Worm (Caenorhabditis elegans) whole organism, L2 larva: ENCODE results near the gene B0252.3.

Source experiments
- R02D3.7 ChIP-seq: fragments of 150-350 bp; optimal IDR thresholded peaks from 2 replicates; lab custom pipeline; 2014; ENCODE audit warnings: missing biosample characterization, missing genetic modification characterization
- Y55F3AM.14 ChIP-seq: fragments of 200-800 bp; sonication (Bioruptor generic); optimal IDR thresholded peaks from 2 replicates; lab custom pipeline; 2018; ENCODE audit warnings: mild to moderate bottlenecking, missing genetic modification characterization, missing compliant biosample characterization
- ZK546.5 ChIP-seq: sonication (generic microtip); optimal IDR thresholded peaks from 2 replicates; lab custom pipeline; 2017; ENCODE audit warnings: missing biosample characterization, missing genetic modification characterization
- alr-1 ChIP-seq: fragments of 150-350 bp; optimal IDR thresholded peaks from 2 replicates; lab custom pipeline; 2014; ENCODE audit warnings: missing biosample characterization, missing genetic modification characterization
- aly-2 ChIP-seq: fragments of 150-350 bp; optimal IDR thresholded peaks from 2 replicates; lab custom pipeline; 2014; ENCODE audit warnings: missing biosample characterization, missing genetic modification characterization
- ama-1 ChIP-seq: fragments of 150-350 bp; optimal IDR thresholded peaks from 2 replicates; lab custom pipeline; 2018; ENCODE audit warnings: inconsistent platforms
- blmp-1 ChIP-seq: sonication (generic microtip); optimal IDR thresholded peaks from 2 replicates; lab custom pipeline; 2017; ENCODE audit warnings: missing genetic modification characterization, mild to moderate bottlenecking, missing compliant biosample characterization, antibody characterized with exemption, moderate library complexity; ENCODE audit not compliant: insufficient read depth
- ceh-82 ChIP-seq: fragments of 150-350 bp; optimal IDR thresholded peaks from 2 replicates; lab custom pipeline; 2014; ENCODE audit warnings: missing biosample characterization, missing genetic modification characterization
- crh-2 ChIP-seq: sonication (generic microtip); optimal IDR thresholded peaks from 2 replicates; lab custom pipeline; 2017; ENCODE audit warnings: missing biosample characterization, missing genetic modification characterization
- dmd-4 ChIP-seq: sonication (generic microtip); optimal IDR thresholded peaks from 2 replicates; lab custom pipeline; 2017; ENCODE audit warnings: missing biosample characterization, missing genetic modification characterization
- egl-27 ChIP-seq: sonication (generic microtip); optimal IDR thresholded peaks from 3 replicates; lab custom pipeline; 2017; ENCODE audit warnings: missing biosample characterization, missing genetic modification reagents, missing genetic modification characterization
- elt-3 ChIP-seq: sonication (generic microtip); optimal IDR thresholded peaks from 2 replicates; lab custom pipeline; 2017; ENCODE audit warnings: missing biosample characterization, missing genetic modification characterization
- fos-1 ChIP-seq: fragments of 150-350 bp; optimal IDR thresholded peaks from 2 replicates; lab custom pipeline; 2014; ENCODE audit warnings: missing biosample characterization, missing genetic modification characterization
- gmeb-1 ChIP-seq: fragments of 150-350 bp; optimal IDR thresholded peaks from 2 replicates; lab custom pipeline; 2014; ENCODE audit warnings: missing biosample characterization, missing genetic modification characterization
- lin-11 ChIP-seq: fragments of 150-350 bp; sonication (generic microtip); optimal IDR thresholded peaks from 2 replicates; lab custom pipeline; 2014; ENCODE audit warnings: missing biosample characterization, missing genetic modification characterization, inconsistent platforms, mixed read lengths
- lin-13 ChIP-seq: fragments of 150-350 bp; optimal IDR thresholded peaks from 2 replicates; lab custom pipeline; 2014; ENCODE audit warnings: missing biosample characterization, missing genetic modification reagents, missing genetic modification characterization
- lin-39 ChIP-seq: fragments of 150-350 bp; optimal IDR thresholded peaks from 2 replicates; lab custom pipeline; 2014; ENCODE audit warnings: missing biosample characterization, missing genetic modification reagents, missing genetic modification characterization
- mab-5 ChIP-seq: fragments of 150-350 bp; optimal IDR thresholded peaks from 2 replicates; lab custom pipeline; 2014; ENCODE audit warnings: missing biosample characterization, missing genetic modification characterization
- mbf-1 ChIP-seq: sonication (generic microtip); optimal IDR thresholded peaks from 2 replicates; lab custom pipeline; 2017; ENCODE audit warnings: missing biosample characterization, missing genetic modification characterization
- mdl-1 ChIP-seq, 2 experiments: fragments of 150-350 bp in 1 of 2; sonication (generic microtip) in 1 of 2; optimal IDR thresholded peaks; 2 replicates each; lab custom pipeline; 2017; ENCODE audit warnings: missing biosample characterization in 2 of 2, missing genetic modification characterization in 2 of 2
- nhr-10 ChIP-seq: sonication (generic microtip); optimal IDR thresholded peaks from 2 replicates; lab custom pipeline; 2017; ENCODE audit warnings: missing biosample characterization, missing genetic modification characterization
- nhr-11 ChIP-seq: fragments of 150-350 bp; optimal IDR thresholded peaks from 2 replicates; lab custom pipeline; 2014; ENCODE audit warnings: missing biosample characterization, missing genetic modification characterization
- nhr-12 ChIP-seq: fragments of 150-350 bp; optimal IDR thresholded peaks from 2 replicates; lab custom pipeline; 2014; ENCODE audit warnings: missing biosample characterization, missing genetic modification characterization
- nhr-129 ChIP-seq: fragments of 150-350 bp; optimal IDR thresholded peaks from 2 replicates; lab custom pipeline; 2014; ENCODE audit warnings: missing biosample characterization, missing genetic modification characterization
- nhr-25 ChIP-seq: fragments of 150-350 bp; sonication (generic microtip); optimal IDR thresholded peaks from 3 replicates; lab custom pipeline; 2014; ENCODE audit warnings: missing biosample characterization, missing genetic modification characterization
- nhr-6 ChIP-seq: fragments of 150-350 bp; optimal IDR thresholded peaks from 2 replicates; lab custom pipeline; 2014; ENCODE audit warnings: missing biosample characterization, missing genetic modification characterization
- nhr-77 ChIP-seq: fragments of 150-350 bp; optimal IDR thresholded peaks from 2 replicates; lab custom pipeline; 2014; ENCODE audit warnings: missing biosample characterization, missing genetic modification characterization
- sem-4 ChIP-seq: fragments of 150-350 bp; optimal IDR thresholded peaks from 2 replicates; lab custom pipeline; 2014; ENCODE audit warnings: missing biosample characterization, missing genetic modification reagents, missing genetic modification characterization
- skn-1 ChIP-seq: sonication (generic microtip); optimal IDR thresholded peaks from 2 replicates; lab custom pipeline; 2017; ENCODE audit warnings: missing biosample characterization, missing genetic modification characterization
- sma-9 ChIP-seq, 2 experiments: fragments of 150-350 bp in 1 of 2; sonication (generic microtip) in 1 of 2; optimal IDR thresholded peaks; 2 replicates each; lab custom pipeline; 2014 to 2016; ENCODE audit warnings: missing genetic modification characterization in 2 of 2, mild to moderate bottlenecking in 1 of 2, missing biosample characterization in 1 of 2, missing compliant biosample characterization in 1 of 2, missing genetic modification reagents in 1 of 2, moderate library complexity in 1 of 2
- unc-39 ChIP-seq: fragments of 150-350 bp; optimal IDR thresholded peaks from 2 replicates; lab custom pipeline; 2014; ENCODE audit warnings: missing biosample characterization, missing genetic modification characterization
- unc-55 ChIP-seq: fragments of 150-350 bp; sonication (generic microtip); optimal IDR thresholded peaks from 3 replicates; lab custom pipeline; 2014; ENCODE audit warnings: missing biosample characterization, missing genetic modification reagents, missing genetic modification characterization
- unc-62 ChIP-seq: fragments of 150-350 bp; optimal IDR thresholded peaks from 2 replicates; lab custom pipeline; 2014; ENCODE audit warnings: missing biosample characterization, missing genetic modification reagents, missing genetic modification characterization
- zag-1 ChIP-seq: fragments of 150-350 bp; optimal IDR thresholded peaks from 2 replicates; lab custom pipeline; 2014; ENCODE audit warnings: missing biosample characterization, missing genetic modification characterization
- ztf-1 ChIP-seq: fragments of 200-800 bp; sonication (Bioruptor generic); conservative IDR thresholded peaks from 2 replicates; pipeline ENCODE4 v1.3.6; 2022; ENCODE audit warnings: missing genetic modification characterization, missing compliant biosample characterization
- ztf-11 ChIP-seq: sonication (generic microtip); optimal IDR thresholded peaks from 2 replicates; lab custom pipeline; 2017; ENCODE audit warnings: missing biosample characterization, missing genetic modification characterization

B0252.3 gene

ce11 chrII:6937057-6937456, 29.5 kb upstream of the B0252.3 start:
- TF ChIP-seq ztf-1: no peak
- no peak for TF ChIP-seq egl-27
- peak; percentile 27 for TF ChIP-seq sma-9 (GFP tag; optimal IDR thresholded peaks at IDR 0.05; lab: Kevin White, UChicago)
- TF ChIP-seq sma-9 (tag; optimal IDR thresholded peaks at IDR 0.05; lab: Kevin White, UChicago): no peak
- no peak for TF ChIP-seq lin-11 (tag; lab: Kevin White, UChicago)
- no peak for TF ChIP-seq Y55F3AM.14 (GFP tag; lab: Kevin White, UChicago)
- TF ChIP-seq gmeb-1 (tag; lab: Kevin White, UChicago): no peak

DNA sequence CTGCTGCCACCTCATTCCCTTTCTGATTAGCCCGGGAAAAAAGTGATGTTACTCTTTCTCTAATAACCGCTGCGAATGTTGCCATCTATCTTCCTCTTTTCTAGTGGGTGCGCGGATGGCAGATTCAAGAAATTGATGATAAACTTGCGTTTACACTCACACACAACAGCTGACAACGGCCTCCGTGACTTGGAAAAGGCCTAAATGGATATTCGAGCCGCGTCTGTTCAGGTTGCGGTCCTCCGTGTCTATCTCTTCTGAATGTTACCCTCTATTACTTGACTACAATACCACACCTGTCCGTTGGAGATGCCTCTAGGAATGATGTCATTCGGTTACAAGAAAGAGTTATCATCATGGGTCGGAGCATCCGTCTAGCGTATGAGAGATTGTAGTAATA, 29.0 kb upstream of the B0252.3 start:
- no peak for TF ChIP-seq nhr-129 (tag; lab: Kevin White, UChicago)
- TF ChIP-seq blmp-1 (tag; lab: Kevin White, UChicago): no peak
- no peak for TF ChIP-seq R02D3.7 (tag; lab: Kevin White, UChicago)
- TF ChIP-seq sem-4: no peak
- TF ChIP-seq zag-1 (tag; lab: Kevin White, UChicago): no peak
- TF ChIP-seq elt-3 (tag; lab: Kevin White, UChicago): no peak
- TF ChIP-seq crh-2 (tag; lab: Kevin White, UChicago): no peak
- no peak for TF ChIP-seq ztf-1
- no peak for TF ChIP-seq nhr-25 (tag; lab: Kevin White, UChicago)
- TF ChIP-seq lin-39: no peak
- no peak for TF ChIP-seq nhr-10
- no peak for TF ChIP-seq lin-13 (GFP tag; lab: Kevin White, UChicago)
- no peak for TF ChIP-seq ZK546.5
- TF ChIP-seq mbf-1 (tag; lab: Kevin White, UChicago): no peak
- TF ChIP-seq mdl-1 (tag; optimal IDR thresholded peaks at IDR 0.05; lab: Kevin White, UChicago): no peak
- no peak for TF ChIP-seq ama-1 (lab: Kevin White, UChicago)
- no peak for TF ChIP-seq nhr-77 (tag; lab: Kevin White, UChicago)
- no peak for TF ChIP-seq sma-9 (GFP tag; optimal IDR thresholded peaks at IDR 0.05; lab: Kevin White, UChicago)
- TF ChIP-seq sma-9 (tag; optimal IDR thresholded peaks at IDR 0.05; lab: Kevin White, UChicago): no peak
- no peak for TF ChIP-seq ztf-11 (tag; lab: Kevin White, UChicago)
- TF ChIP-seq gmeb-1 (tag; lab: Kevin White, UChicago): no peak

DNA sequence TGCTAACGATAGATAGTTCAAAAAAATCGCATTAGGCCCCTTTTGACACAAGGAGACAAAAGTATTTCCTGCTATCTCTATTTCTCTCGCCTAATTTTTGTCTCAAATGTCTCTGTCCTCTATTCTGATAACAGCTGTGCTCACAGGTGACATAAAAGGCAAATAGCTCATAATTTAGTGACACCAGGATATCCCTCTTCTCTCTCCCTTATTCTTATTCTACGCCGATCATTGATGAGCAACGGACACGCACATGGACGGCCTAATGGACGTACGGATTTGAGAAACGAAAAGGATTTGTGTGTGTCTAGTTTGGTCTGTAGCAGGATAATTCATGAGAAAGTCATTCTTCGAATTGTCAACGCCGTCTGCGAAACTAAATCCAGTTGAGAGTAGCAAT, 28.4 kb upstream of the B0252.3 start:
- TF ChIP-seq ZK546.5 (no peak), alr-1 (no peak), mab-5 (tag; lab: Kevin White, UChicago) (no peak), crh-2 (tag; lab: Kevin White, UChicago) (no peak), dmd-4 (tag; lab: Kevin White, UChicago) (no peak), ztf-1 (no peak), lin-39 (no peak), zag-1 (tag; lab: Kevin White, UChicago) (no peak), skn-1 (tag; lab: Kevin White, UChicago) (no peak), fos-1 (tag; lab: Kevin White, UChicago) (no peak), sem-4 (no peak), nhr-11 (tag; lab: Kevin White, UChicago) (no peak), nhr-25 (tag; lab: Kevin White, UChicago) (no peak), sma-9 (GFP tag; optimal IDR thresholded peaks at IDR 0.05; lab: Kevin White, UChicago) (no peak), sma-9 (tag; optimal IDR thresholded peaks at IDR 0.05; lab: Kevin White, UChicago) (no peak), unc-62 (GFP tag; lab: Kevin White, UChicago) (no peak)

- no peak for TF ChIP-seq aly-2 (tag; lab: Kevin White, UChicago)
- TF ChIP-seq sma-9 (GFP tag; optimal IDR thresholded peaks at IDR 0.05; lab: Kevin White, UChicago): no peak
- no peak for TF ChIP-seq sma-9 (tag; optimal IDR thresholded peaks at IDR 0.05; lab: Kevin White, UChicago)
- TF ChIP-seq lin-39: no peak
- no peak for TF ChIP-seq ZK546.5
- TF ChIP-seq dmd-4 (tag; lab: Kevin White, UChicago): no peak
- TF ChIP-seq mdl-1 (tag; optimal IDR thresholded peaks at IDR 0.05; lab: Kevin White, UChicago): no peak
- no peak for TF ChIP-seq unc-62 (GFP tag; lab: Kevin White, UChicago)
- no peak for TF ChIP-seq lin-13 (GFP tag; lab: Kevin White, UChicago)
- no peak for TF ChIP-seq ceh-82 (tag; lab: Kevin White, UChicago)
- TF ChIP-seq sem-4: no peak
- no peak for TF ChIP-seq nhr-6 (tag; lab: Kevin White, UChicago)
- TF ChIP-seq crh-2 (tag; lab: Kevin White, UChicago): no peak
- TF ChIP-seq unc-39 (tag; lab: Kevin White, UChicago): no peak
- no peak for TF ChIP-seq unc-55
- no peak for TF ChIP-seq nhr-12 (tag; lab: Kevin White, UChicago)
- no peak for TF ChIP-seq Y55F3AM.14 (GFP tag; lab: Kevin White, UChicago)
- no peak for TF ChIP-seq elt-3 (tag; lab: Kevin White, UChicago)
Measured at ce11 chrII:6934729-6935128, 27.2 kb upstream of the B0252.3 start.
